Fruit fly (Drosophila melanogaster) whole organism, larva: Measurements from ENCODE around the gene CG3610.

ENCODE experiments used
- noc ChIP-seq: fragments of 200-800 bp; sonication (Bioruptor generic); optimal IDR thresholded peaks from 3 replicates; lab custom pipeline; 2019; ENCODE audit warnings: missing biosample characterization, mild to moderate bottlenecking, missing genetic modification characterization, moderate library complexity

Gene CG3610

dm6 chr3R:14873345-14873744, 28.5 kb downstream of the CG3610 start:
- no peak for TF ChIP-seq noc

dm6 chr3R:14875274-14875964, 30.6 kb downstream of the CG3610 start, which contains the start of gene btsz:
btsz (minus strand) TSS chr3R:14875488.
- no peak for TF ChIP-seq noc

dm6 chr3R:14875965-14876331, 31.1 kb downstream of the CG3610 start:
- no peak for TF ChIP-seq noc

dm6 chr3R:14878145-14878544, 33.3 kb downstream of the CG3610 start:
- TF ChIP-seq noc = no peak

- no peak for TF ChIP-seq noc
Observed at dm6 chr3R:14879207-14879863, 34.5 kb downstream of the CG3610 start, which contains the start of gene CG3631. CG3631 (plus strand) TSS chr3R:14879457.

dm6 chr3R:14880861-14881260, 36.0 kb downstream of the CG3610 start:
- no peak for TF ChIP-seq noc

- TF ChIP-seq noc = peak; percentile 74
Observed at dm6 chr3R:14886011-14886534, 41.2 kb downstream of the CG3610 start, which contains the start of the genes Rrp6, CG33331 and CG33332. Rrp6 (minus strand) TSS chr3R:14886246. CG33331 (plus strand) TSS chr3R:14886456. CG33332 (plus strand) TSS chr3R:14886456.

dm6 chr3R:14890064-14890709, 45.3 kb downstream of the CG3610 start, which contains the start of the genes CycC and UQCR-C1:
CycC (minus strand) TSS chr3R:14890205.
UQCR-C1 (plus strand) TSS chr3R:14890231.
- no peak for TF ChIP-seq noc

dm6 chr3R:14893791-14894782, 49.2 kb downstream of the CG3610 start, which contains the start of gene Dph2:
Dph2 (minus strand) TSS chr3R:14893954.
- peak; percentile 28 for TF ChIP-seq noc

- no peak for TF ChIP-seq noc
Observed at dm6 chr3R:14894783-14894883, 49.8 kb downstream of the CG3610 start, which contains the start of gene CG14860. CG14860 (plus strand) TSS chr3R:14894784.
